Fruit fly (Drosophila melanogaster): ENCODE results near the gene CG42823.

Gene CG42823

DNA sequence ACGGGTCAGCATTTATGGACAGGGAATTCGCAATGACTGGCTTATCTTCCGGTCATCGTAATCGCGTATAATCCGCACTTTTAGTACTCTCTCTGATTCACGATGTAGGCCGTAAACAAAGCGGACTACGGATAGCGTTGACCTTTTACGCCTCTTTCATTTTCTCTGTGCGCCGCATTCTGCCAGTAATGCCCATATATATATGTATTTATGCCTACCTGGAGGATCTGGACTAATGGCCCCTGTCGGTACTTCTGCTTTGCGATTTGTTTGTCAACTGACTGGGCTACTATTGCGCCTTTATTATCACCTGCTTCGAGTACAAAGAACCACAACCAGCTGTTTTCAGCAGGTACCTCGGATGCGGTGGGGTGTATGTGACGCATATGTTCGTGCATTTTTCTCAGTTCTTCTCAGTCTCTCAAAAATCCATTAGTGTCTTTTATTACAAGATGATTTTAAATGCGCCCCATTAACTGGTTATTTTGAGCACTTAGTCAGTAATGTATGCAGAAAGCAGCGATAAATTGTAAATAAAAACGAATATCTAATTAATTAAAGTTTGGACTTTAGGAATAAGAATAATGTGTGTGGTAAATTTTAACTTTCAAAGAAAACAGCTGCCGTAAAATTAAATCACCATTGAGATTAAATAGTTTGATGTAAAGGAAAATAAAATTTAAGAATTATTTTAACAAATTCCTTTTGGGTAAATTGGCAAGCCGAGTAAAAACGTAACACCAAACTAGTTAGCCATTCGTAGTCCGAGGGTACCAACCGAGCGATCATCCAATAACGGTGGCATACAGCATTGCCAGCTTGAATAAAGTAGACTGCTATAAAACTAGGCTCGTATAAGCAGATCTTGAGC is 10.4 kb downstream of the CG42823 start, which contains the start of gene CREG (continued):
- TF ChIP-seq acj6 (GFP tag; optimal IDR thresholded peaks at IDR 0.05) (peak; percentile 32), topi (GFP tag; optimal IDR thresholded peaks at IDR 0.05) (peak; percentile 65), esn (GFP tag; optimal IDR thresholded peaks at IDR 0.05) (peak; percentile 72), CG32006 (GFP tag; optimal IDR thresholded peaks at IDR 0.05) (peak; percentile 69), CG8119 (GFP tag; IDR thresholded peaks at IDR 0.05) (0 out of 3 replicates have a peak, but pooled peaks have one; percentile 15), CG6854 (GFP tag; optimal IDR thresholded peaks at IDR 0.05) (peak; percentile 12), CG3032 (tag; optimal IDR thresholded peaks at IDR 0.05) (no peak), net (GFP tag; optimal IDR thresholded peaks at IDR 0.05) (peak; percentile 44), Eip75B (GFP tag; optimal IDR thresholded peaks at IDR 0.05) (peak; percentile 51), spab (GFP tag; optimal IDR thresholded peaks at IDR 0.05) (peak; percentile 2), CG7368 (GFP tag; optimal IDR thresholded peaks at IDR 0.05) (peak; percentile 12), fd59A (GFP tag; optimal IDR thresholded peaks at IDR 0.05) (no peak), Lpt (GFP tag; optimal IDR thresholded peaks at IDR 0.05) (no peak), ss (GFP tag; optimal IDR thresholded peaks at IDR 0.05) (peak; percentile 5 to 24), pdm3 (GFP tag; optimal IDR thresholded peaks at IDR 0.05) (peak; percentile 62), CG15336 (GFP tag; IDR thresholded peaks at IDR 0.05) (no peak), lz (GFP tag; optimal IDR thresholded peaks at IDR 0.05) (peak; percentile 43), CG8632 (GFP tag; optimal IDR thresholded peaks at IDR 0.05) (peak; percentile 38), Smox (GFP tag; optimal IDR thresholded peaks at IDR 0.05) (peak; percentile 55), achi (GFP tag; optimal IDR thresholded peaks at IDR 0.05) (peak; percentile 36), CG6792 (GFP tag; optimal IDR thresholded peaks at IDR 0.05) (peak; percentile 35), CG11294 (GFP tag; IDR thresholded peaks at IDR 0.05) (no peak), CG9139 (GFP tag; optimal IDR thresholded peaks at IDR 0.05) (no peak), CG31627 (GFP tag; optimal IDR thresholded peaks at IDR 0.05) (peak; percentile 38), vri (GFP tag; optimal IDR thresholded peaks at IDR 0.05) (peak; percentile 10), CG8319 (GFP tag; optimal IDR thresholded peaks at IDR 0.05) (no peak), CG34406 (GFP tag; optimal IDR thresholded peaks at IDR 0.05) (peak; percentile 45), CG6808 (GFP tag; optimal IDR thresholded peaks at IDR 0.05) (peak; percentile 44), fd85E (GFP tag; optimal IDR thresholded peaks at IDR 0.05) (no peak), CG6163 (GFP tag; IDR thresholded peaks at IDR 0.05) (peak; percentile 33; the same call in 1 of the 3 replicates), Hr39 (GFP tag; optimal IDR thresholded peaks at IDR 0.05) (peak; percentile 26), CG6276 (GFP tag; optimal IDR thresholded peaks at IDR 0.05) (peak; percentile 22)

DNA sequence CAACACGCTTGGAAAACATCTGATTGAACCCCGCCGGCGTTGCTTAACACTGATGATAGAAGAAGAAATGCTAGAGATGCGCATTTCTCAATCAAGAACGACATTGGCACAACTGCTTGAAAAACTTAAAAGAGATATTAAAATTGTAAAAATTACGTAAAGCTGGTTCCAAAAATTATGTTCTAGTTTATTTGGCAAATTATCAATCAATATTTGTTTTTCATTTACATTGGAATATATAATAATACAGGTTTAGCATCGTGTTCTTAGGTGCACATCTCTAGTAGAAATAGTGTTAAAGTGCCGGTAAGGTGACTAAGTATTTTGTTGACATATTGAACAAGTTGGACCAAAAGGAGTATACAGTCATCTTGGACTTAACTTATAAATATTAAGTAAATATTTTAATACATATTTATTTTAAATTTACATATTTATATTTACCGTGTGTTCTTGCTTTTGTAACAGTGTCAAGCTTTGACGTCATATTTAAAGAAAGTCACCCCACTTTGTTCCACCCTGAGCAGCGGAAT is 13.5 kb downstream of the CG42823 start, which contains the start of the genes Brf and sds22:
Gene Brf, minus strand, starts transcription at position 25 of the 533 bp plus-strand sequence.
Gene sds22, plus strand, starts transcription at position 282 of the 533 bp plus-strand sequence.
- TF ChIP-seq Eip75B (GFP tag; optimal IDR thresholded peaks at IDR 0.05) (peak; percentile 94), CG4318 (GFP tag; optimal IDR thresholded peaks at IDR 0.05) (peak; percentile 93), acj6 (GFP tag; optimal IDR thresholded peaks at IDR 0.05) (peak; percentile 96), Ets96B (tag; optimal IDR thresholded peaks at IDR 0.05) (peak; percentile 92), CG9139 (GFP tag; optimal IDR thresholded peaks at IDR 0.05) (peak; percentile 85), Sox14 (GFP tag; optimal IDR thresholded peaks at IDR 0.05) (peak; percentile 96), vri (GFP tag; optimal IDR thresholded peaks at IDR 0.05) (peak; percentile 90), fd59A (GFP tag; optimal IDR thresholded peaks at IDR 0.05) (peak; percentile 87), CG16779 (tag; optimal IDR thresholded peaks at IDR 0.05) (peak; percentile 77), CG3919 (GFP tag; optimal IDR thresholded peaks at IDR 0.05) (peak; percentile 95), Eip93F (GFP tag; optimal IDR thresholded peaks at IDR 0.05) (peak; percentile 86), eg (GFP tag; IDR thresholded peaks at IDR 0.05) (peak; percentile 89), Met (GFP tag; optimal IDR thresholded peaks at IDR 0.05) (peak; percentile 96), CG11902 (GFP tag; optimal IDR thresholded peaks at IDR 0.05) (peak; percentile 93), pdm3 (GFP tag; optimal IDR thresholded peaks at IDR 0.05) (peak; percentile 98), CG11294 (GFP tag; IDR thresholded peaks at IDR 0.05) (peak; percentile 89), lz (GFP tag; optimal IDR thresholded peaks at IDR 0.05) (peak; percentile 97), fd85E (GFP tag; optimal IDR thresholded peaks at IDR 0.05) (peak; percentile 69), CG3032 (tag; optimal IDR thresholded peaks at IDR 0.05) (peak; percentile 96), Sox15 (GFP tag; optimal IDR thresholded peaks at IDR 0.05) (peak; percentile 94), CG6163 (GFP tag; IDR thresholded peaks at IDR 0.05) (peak; percentile 91), net (GFP tag; optimal IDR thresholded peaks at IDR 0.05) (peak; percentile 92), spab (GFP tag; optimal IDR thresholded peaks at IDR 0.05) (peak; percentile 83), svp (GFP tag) (peak; percentile 97), CG10669 (GFP tag; optimal IDR thresholded peaks at IDR 0.05) (peak; percentile 94), Hr4 (GFP tag; optimal IDR thresholded peaks at IDR 0.05) (peak; percentile 96), CG31627 (GFP tag; optimal IDR thresholded peaks at IDR 0.05) (peak; percentile 98), CG8319 (GFP tag; optimal IDR thresholded peaks at IDR 0.05) (peak; percentile 92), ss (GFP tag; optimal IDR thresholded peaks at IDR 0.05) (peak; percentile 69 to 89), CG32006 (GFP tag; optimal IDR thresholded peaks at IDR 0.05) (peak; percentile 95), Ets21C (GFP tag; optimal IDR thresholded peaks at IDR 0.05) (peak; percentile 97)

Data from whole organism, prepupa.